Worm (Caenorhabditis elegans) whole organism, mixed stage, embryonic: Measurements from ENCODE around the gene T01C8.2.

Experiments used
- M03D4.4 ChIP-seq: sonication (generic microtip); optimal IDR thresholded peaks from 2 replicates; lab custom pipeline; 2017; ENCODE audit warnings: mild to moderate bottlenecking, missing genetic modification characterization, missing compliant biosample characterization
- bed-3 ChIP-seq: fragments of 200-800 bp; sonication (Bioruptor generic); optimal IDR thresholded peaks from 3 replicates; lab custom pipeline; 2018; ENCODE audit warnings: mild to moderate bottlenecking, missing genetic modification characterization, moderate library complexity, missing compliant biosample characterization
- blmp-1 ChIP-seq: fragments of 150-350 bp; optimal IDR thresholded peaks from 2 replicates; lab custom pipeline; 2014; ENCODE audit warnings: missing biosample characterization, missing genetic modification characterization
- ceh-39 ChIP-seq: fragments of 150-350 bp; optimal IDR thresholded peaks from 2 replicates; lab custom pipeline; 2014; ENCODE audit warnings: missing biosample characterization, missing genetic modification characterization
- ceh-43 ChIP-seq: fragments of 200-800 bp; sonication (Bioruptor generic); optimal IDR thresholded peaks from 2 replicates; lab custom pipeline; 2018; ENCODE audit warnings: mild to moderate bottlenecking, missing genetic modification characterization, moderate library complexity, missing compliant biosample characterization
- ceh-83 ChIP-seq: fragments of 200-800 bp; sonication (Bioruptor generic); optimal IDR thresholded peaks from 2 replicates; lab custom pipeline; 2018; ENCODE audit warnings: mild to moderate bottlenecking, missing genetic modification characterization, missing compliant biosample characterization
- ces-1 ChIP-seq: fragments of 150-350 bp; optimal IDR thresholded peaks from 2 replicates; lab custom pipeline; 2014; ENCODE audit warnings: missing biosample characterization, missing genetic modification reagents, missing genetic modification characterization
- cnd-1 ChIP-seq: fragments of 200-800 bp; sonication (Bioruptor generic); optimal IDR thresholded peaks from 2 replicates; lab custom pipeline; 2018; ENCODE audit warnings: mild to moderate bottlenecking, missing genetic modification characterization, missing compliant biosample characterization
- drap-1 ChIP-seq: fragments of 200-800 bp; sonication (Bioruptor generic); optimal IDR thresholded peaks from 3 replicates; lab custom pipeline; 2018; ENCODE audit warnings: mild to moderate bottlenecking, missing genetic modification characterization, missing compliant biosample characterization
- elt-1 ChIP-seq: sonication (generic microtip); optimal IDR thresholded peaks from 2 replicates; lab custom pipeline; 2017; ENCODE audit warnings: missing genetic modification characterization, mild to moderate bottlenecking, missing compliant biosample characterization, antibody characterized with exemption, moderate library complexity, borderline replicate concordance; ENCODE audit not compliant: insufficient read depth
- elt-3 ChIP-seq: fragments of 150-350 bp; optimal IDR thresholded peaks from 2 replicates; lab custom pipeline; 2014; ENCODE audit warnings: missing biosample characterization, missing genetic modification characterization
- flh-1 ChIP-seq: fragments of 200-800 bp; sonication (Bioruptor generic); optimal IDR thresholded peaks from 2 replicates; lab custom pipeline; 2018; ENCODE audit warnings: mild to moderate bottlenecking, missing genetic modification characterization, moderate library complexity, missing compliant biosample characterization
- ham-2 ChIP-seq: fragments of 200-800 bp; sonication (Bioruptor generic); optimal IDR thresholded peaks from 2 replicates; lab custom pipeline; 2018; ENCODE audit warnings: mild to moderate bottlenecking, missing genetic modification characterization, missing compliant biosample characterization
- hlh-1 ChIP-seq: fragments of 150-350 bp; optimal IDR thresholded peaks from 2 replicates; lab custom pipeline; 2014; ENCODE audit warnings: missing biosample characterization, missing genetic modification reagents, missing genetic modification characterization
- lin-13 ChIP-seq: fragments of 150-350 bp; optimal IDR thresholded peaks from 2 replicates; lab custom pipeline; 2014; ENCODE audit warnings: missing biosample characterization, missing genetic modification characterization
- lin-32 ChIP-seq: fragments of 200-800 bp; sonication (Bioruptor generic); optimal IDR thresholded peaks from 2 replicates; lab custom pipeline; 2018; ENCODE audit warnings: mild to moderate bottlenecking, missing genetic modification characterization, missing compliant biosample characterization
- lsy-2 ChIP-seq: fragments of 150-350 bp; optimal IDR thresholded peaks from 2 replicates; lab custom pipeline; 2014; ENCODE audit warnings: missing biosample characterization, missing genetic modification characterization
- mab-5 ChIP-seq: fragments of 150-350 bp; optimal IDR thresholded peaks from 2 replicates; lab custom pipeline; 2014; ENCODE audit warnings: missing biosample characterization, missing genetic modification characterization
- mep-1 ChIP-seq: fragments of 150-350 bp; optimal IDR thresholded peaks from 2 replicates; lab custom pipeline; 2017; ENCODE audit warnings: missing biosample characterization, missing genetic modification reagents, missing genetic modification characterization, inconsistent platforms
- mls-2 ChIP-seq: sonication (generic microtip); optimal IDR thresholded peaks from 2 replicates; lab custom pipeline; 2016; ENCODE audit warnings: mild to moderate bottlenecking, missing genetic modification characterization, moderate library complexity, missing compliant biosample characterization
- nhr-12 ChIP-seq: fragments of 150-350 bp; optimal IDR thresholded peaks from 2 replicates; lab custom pipeline; 2014; ENCODE audit warnings: missing biosample characterization, missing genetic modification characterization
- nhr-2 ChIP-seq: fragments of 150-350 bp; optimal IDR thresholded peaks from 2 replicates; lab custom pipeline; 2014; ENCODE audit warnings: missing biosample characterization, missing genetic modification characterization
- nhr-237 ChIP-seq: fragments of 150-350 bp; optimal IDR thresholded peaks from 2 replicates; lab custom pipeline; 2014; ENCODE audit warnings: missing biosample characterization, missing genetic modification characterization
- nhr-28 ChIP-seq: fragments of 150-350 bp; optimal IDR thresholded peaks from 2 replicates; lab custom pipeline; 2014; ENCODE audit warnings: missing biosample characterization, missing genetic modification characterization
- pha-4 ChIP-seq: fragments of 150-350 bp; optimal IDR thresholded peaks from 2 replicates; lab custom pipeline; 2018; ENCODE audit warnings: missing biosample characterization, missing genetic modification reagents, missing genetic modification characterization
- sem-2 ChIP-seq: fragments of 200-800 bp; sonication (Bioruptor generic); optimal IDR thresholded peaks from 2 replicates; lab custom pipeline; 2018; ENCODE audit warnings: mild to moderate bottlenecking, missing genetic modification characterization, missing compliant biosample characterization
- snpc-4 ChIP-seq: fragments of 150-350 bp; optimal IDR thresholded peaks from 2 replicates; lab custom pipeline; 2014; ENCODE audit warnings: missing biosample characterization, missing genetic modification characterization
- sptf-1 ChIP-seq: sonication (generic microtip); optimal IDR thresholded peaks from 2 replicates; lab custom pipeline; 2017; ENCODE audit warnings: mild to moderate bottlenecking, missing genetic modification characterization, moderate library complexity, missing compliant biosample characterization
- tbx-8 ChIP-seq: fragments of 200-800 bp; sonication (Bioruptor generic); optimal IDR thresholded peaks from 2 replicates; lab custom pipeline; 2018; ENCODE audit warnings: mild to moderate bottlenecking, missing genetic modification characterization, moderate library complexity, missing compliant biosample characterization
- unc-120 ChIP-seq: sonication (generic microtip); optimal IDR thresholded peaks from 2 replicates; lab custom pipeline; 2017; ENCODE audit warnings: missing genetic modification characterization, missing compliant biosample characterization; ENCODE audit not compliant: poor library complexity, severe bottlenecking
- unc-39 ChIP-seq: fragments of 150-350 bp; optimal IDR thresholded peaks from 2 replicates; lab custom pipeline; 2014; ENCODE audit warnings: missing biosample characterization, missing genetic modification characterization
- unc-62 ChIP-seq: fragments of 150-350 bp; optimal IDR thresholded peaks from 2 replicates; lab custom pipeline; 2014; ENCODE audit warnings: missing biosample characterization, missing genetic modification reagents, missing genetic modification characterization
- zip-8 ChIP-seq: fragments of 150-350 bp; optimal IDR thresholded peaks from 2 replicates; lab custom pipeline; 2014; ENCODE audit warnings: missing biosample characterization, missing genetic modification characterization
- ztf-11 ChIP-seq: fragments of 150-350 bp; optimal IDR thresholded peaks from 2 replicates; lab custom pipeline; 2014; ENCODE audit warnings: missing biosample characterization, missing genetic modification characterization

Gene T01C8.2

DNA sequence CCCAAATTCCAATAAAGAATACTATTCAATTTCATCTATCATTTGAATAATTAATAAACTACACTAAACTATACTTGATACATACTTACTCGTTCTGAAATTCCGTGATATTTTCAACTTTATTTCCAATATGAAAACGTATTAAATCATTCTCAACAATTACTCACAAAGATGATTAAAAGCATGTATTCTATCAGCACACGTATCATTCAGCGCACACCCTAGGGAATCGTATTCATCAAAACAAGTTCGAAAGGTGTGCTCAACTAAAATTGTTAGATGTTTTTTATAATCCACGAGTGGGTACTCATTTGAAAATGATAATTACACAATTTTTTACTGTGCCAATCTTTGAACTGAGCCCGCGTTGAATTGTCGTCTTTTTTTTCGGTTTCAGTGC, 23.7 kb upstream of the T01C8.2 start, which contains the start of gene C10E2.1:
Gene C10E2.1, plus strand, starts transcription at position 301 of the 400 bp plus-strand sequence.
- TF ChIP-seq sptf-1 (tag; lab: Kevin White, UChicago) (no peak), sem-2 (GFP tag; lab: Kevin White, UChicago) (no peak), ztf-11 (tag; lab: Kevin White, UChicago) (no peak), nhr-2 (no peak), nhr-237 (tag; lab: Kevin White, UChicago) (no peak), bed-3 (no peak), lin-32 (GFP tag; lab: Kevin White, UChicago) (no peak), mep-1 (tag; lab: Kevin White, UChicago) (no peak), snpc-4 (no peak), mab-5 (tag; lab: Kevin White, UChicago) (no peak)

DNA sequence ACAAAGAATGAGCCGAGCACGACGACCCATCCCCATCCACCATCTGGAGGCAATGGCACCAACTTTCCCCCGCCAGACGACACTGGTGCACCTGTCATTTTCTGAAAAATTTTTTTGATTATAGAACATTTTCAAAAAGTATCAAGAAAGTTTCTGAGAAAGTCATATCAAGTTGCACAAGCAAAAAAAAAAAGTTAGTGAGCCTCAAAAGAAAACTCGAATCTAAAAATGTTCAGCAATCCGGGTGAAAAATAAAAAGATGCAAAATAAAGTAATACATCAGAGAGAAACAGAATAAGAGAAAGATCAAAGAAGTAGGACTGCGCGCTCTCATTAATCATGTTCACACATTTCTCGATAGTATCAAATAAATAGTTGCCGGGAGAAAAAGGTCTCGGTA, 15.8 kb upstream of the T01C8.2 start, which contains the start of gene mct-6:
Gene mct-6, minus strand, starts transcription at position 101 of the 400 bp plus-strand sequence.
- TF ChIP-seq unc-62 (GFP tag; lab: Kevin White, UChicago), result peak; percentile 8
- TF ChIP-seq elt-3, result no peak

DNA sequence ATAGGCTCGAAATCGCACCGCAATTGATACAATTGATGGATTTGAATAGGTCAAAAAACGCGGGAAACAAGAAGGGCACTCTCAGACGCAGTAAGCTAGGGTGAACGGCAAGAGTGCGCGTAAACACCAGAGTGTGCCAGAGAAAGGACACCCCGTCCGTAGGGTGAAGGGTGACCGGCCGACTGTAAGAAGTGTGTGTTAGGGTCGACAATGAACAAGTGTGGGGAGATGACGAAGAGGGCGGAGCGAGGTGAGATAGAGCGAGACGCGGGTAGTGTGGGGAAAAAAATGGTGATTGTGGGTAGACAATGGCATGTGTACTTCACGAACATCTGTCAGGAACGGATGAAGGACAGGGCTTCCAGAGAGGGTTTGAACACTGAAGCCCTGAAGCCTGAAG, 15.3 kb upstream of the T01C8.2 start:
- TF ChIP-seq ceh-83 (GFP tag; lab: Kevin White, UChicago), result no peak
- no peak for TF ChIP-seq zip-8 (tag; lab: Kevin White, UChicago)
- no peak for TF ChIP-seq ceh-39 (tag; lab: Kevin White, UChicago)
- no peak for TF ChIP-seq M03D4.4 (tag; lab: Kevin White, UChicago)
- peak; percentile 13 for TF ChIP-seq hlh-1
- TF ChIP-seq tbx-8 (GFP tag; lab: Kevin White, UChicago), result no peak
- TF ChIP-seq pha-4 (tag; lab: Kevin White, UChicago), result no peak
- no peak for TF ChIP-seq unc-39 (tag; lab: Kevin White, UChicago)
- no peak for TF ChIP-seq lin-13 (tag; lab: Kevin White, UChicago)
- no peak for TF ChIP-seq lsy-2 (tag; lab: Kevin White, UChicago)
- no peak for TF ChIP-seq ceh-43 (GFP tag; lab: Kevin White, UChicago)
- peak; percentile 48 for TF ChIP-seq drap-1 (GFP tag; lab: Kevin White, UChicago)
- TF ChIP-seq mab-5 (tag; lab: Kevin White, UChicago), result no peak
- no peak for TF ChIP-seq unc-62 (GFP tag; lab: Kevin White, UChicago)
- no peak for TF ChIP-seq ces-1
- peak; percentile 12 for TF ChIP-seq lin-32 (GFP tag; lab: Kevin White, UChicago)
- TF ChIP-seq unc-120 (tag; lab: Kevin White, UChicago), result no peak
- TF ChIP-seq sptf-1 (tag; lab: Kevin White, UChicago), result no peak
- TF ChIP-seq mep-1 (tag; lab: Kevin White, UChicago), result peak; percentile 15
- no peak for TF ChIP-seq bed-3
- peak; percentile 29 for TF ChIP-seq mls-2
- peak; percentile 95 for TF ChIP-seq nhr-2
- TF ChIP-seq nhr-28 (tag; lab: Kevin White, UChicago), result no peak
- no peak for TF ChIP-seq blmp-1 (tag; lab: Kevin White, UChicago)
- TF ChIP-seq ztf-11 (tag; lab: Kevin White, UChicago), result no peak
- no peak for TF ChIP-seq nhr-12 (tag; lab: Kevin White, UChicago)
- no peak for TF ChIP-seq elt-3
- TF ChIP-seq sem-2 (GFP tag; lab: Kevin White, UChicago), result no peak
- TF ChIP-seq flh-1 (GFP tag; lab: Kevin White, UChicago), result no peak
- TF ChIP-seq ham-2 (GFP tag; lab: Kevin White, UChicago), result peak; percentile 32
- TF ChIP-seq elt-1 (tag; lab: Kevin White, UChicago), result no peak
- peak; percentile 46 for TF ChIP-seq cnd-1 (tag; lab: Kevin White, UChicago)
- TF ChIP-seq snpc-4, result no peak
- TF ChIP-seq, all 35 proteins: peak for 8

- TF ChIP-seq elt-1 (tag; lab: Kevin White, UChicago), result no peak
- TF ChIP-seq flh-1 (GFP tag; lab: Kevin White, UChicago), result no peak
- TF ChIP-seq pha-4 (tag; lab: Kevin White, UChicago), result no peak
- TF ChIP-seq mls-2, result no peak
- TF ChIP-seq nhr-2, result no peak
- no peak for TF ChIP-seq ceh-39 (tag; lab: Kevin White, UChicago)
- no peak for TF ChIP-seq mab-5 (tag; lab: Kevin White, UChicago)
- no peak for TF ChIP-seq nhr-12 (tag; lab: Kevin White, UChicago)
- TF ChIP-seq unc-120 (tag; lab: Kevin White, UChicago), result no peak
- no peak for TF ChIP-seq ces-1
- TF ChIP-seq ham-2 (GFP tag; lab: Kevin White, UChicago), result no peak
- no peak for TF ChIP-seq lin-13 (tag; lab: Kevin White, UChicago)
- no peak for TF ChIP-seq M03D4.4 (tag; lab: Kevin White, UChicago)
- TF ChIP-seq tbx-8 (GFP tag; lab: Kevin White, UChicago), result no peak
- no peak for TF ChIP-seq ceh-43 (GFP tag; lab: Kevin White, UChicago)
- no peak for TF ChIP-seq snpc-4
- TF ChIP-seq lsy-2 (tag; lab: Kevin White, UChicago), result no peak
- no peak for TF ChIP-seq nhr-28 (tag; lab: Kevin White, UChicago)
- no peak for TF ChIP-seq unc-62 (GFP tag; lab: Kevin White, UChicago)
- TF ChIP-seq cnd-1 (tag; lab: Kevin White, UChicago), result no peak
Observed at ce11 chrX:16772112-16772731, 14.0 kb upstream of the T01C8.2 start.
